Worm (Caenorhabditis elegans): ENCODE results near the gene ceh-30.

ceh-30 gene

ce11 chrX:3035972-3036379 is 27.4 kb upstream of the ceh-30 start (continued):
- TF ChIP-seq madf-6 (GFP tag; IDR thresholded peaks at IDR 0.05) (peak; percentile 82), snpc-1.3 (tag; optimal IDR thresholded peaks at IDR 0.05; ENCODE audit: insufficient read depth) (peak; percentile 95), F33H1.4 (GFP tag; IDR thresholded peaks at IDR 0.05) (peak; percentile 32), let-526 (GFP tag; IDR thresholded peaks at IDR 0.05) (peak; percentile 95), ztf-6 (GFP tag; IDR thresholded peaks at IDR 0.05) (peak; percentile 97), gei-17 (GFP tag; optimal IDR thresholded peaks at IDR 0.05) (peak; percentile 91), nhr-120 (GFP tag; IDR thresholded peaks at IDR 0.05) (peak; percentile 90; the same call in 1 of the 2 replicates), snpc-1.1 (tag; optimal IDR thresholded peaks at IDR 0.05; ENCODE audit: insufficient read depth) (peak; percentile 84), dox-1 (GFP tag; IDR thresholded peaks at IDR 0.05) (peak; percentile 96), fkh-3 (tag; optimal IDR thresholded peaks at IDR 0.05) (peak; percentile 97)

- no peak for TF ChIP-seq nhr-179 (tag; optimal IDR thresholded peaks at IDR 0.05)
- TF ChIP-seq F49E8.2 (tag; optimal IDR thresholded peaks at IDR 0.05; ENCODE audit: insufficient read depth), result no peak
- no peak for TF ChIP-seq B0019.2 (GFP tag; conservative IDR thresholded peaks at IDR 0.05)
- TF ChIP-seq nfya-1 (tag; optimal IDR thresholded peaks at IDR 0.05; ENCODE audit: borderline replicate concordance, insufficient read depth), result no peak
- no peak for TF ChIP-seq nhr-80 (tag; optimal IDR thresholded peaks at IDR 0.05)
- TF ChIP-seq F39B2.1 (GFP tag; IDR thresholded peaks at IDR 0.05), result no peak
- no peak for TF ChIP-seq ceh-58 (GFP tag; IDR thresholded peaks at IDR 0.05)
- TF ChIP-seq F33H1.4 (GFP tag; IDR thresholded peaks at IDR 0.05), result no peak
- no peak for TF ChIP-seq aptf-2 (GFP tag; conservative IDR thresholded peaks at IDR 0.05)
- no peak for TF ChIP-seq dpff-1 (tag; optimal IDR thresholded peaks at IDR 0.05)
- no peak for TF ChIP-seq egrh-3 (GFP tag; IDR thresholded peaks at IDR 0.05)
- TF ChIP-seq xnd-1 (tag; optimal IDR thresholded peaks at IDR 0.05), result no peak
- TF ChIP-seq F57C9.4 (tag; optimal IDR thresholded peaks at IDR 0.05), result no peak
Measured at ce11 chrX:3040021-3040420, 23.4 kb upstream of the ceh-30 start.

ce11 chrX:3040609-3041008 is 22.8 kb upstream of the ceh-30 start:
- no peak for TF ChIP-seq cebp-1 (GFP tag; IDR thresholded peaks at IDR 0.05)
- TF ChIP-seq cebp-1 (tag; optimal IDR thresholded peaks at IDR 0.05), result peak; percentile 20
- TF ChIP-seq zfh-2 (GFP tag; conservative IDR thresholded peaks at IDR 0.05), result peak; percentile 94
- no peak for TF ChIP-seq akir-1 (GFP tag; optimal IDR thresholded peaks at IDR 0.05)
- no peak for TF ChIP-seq sdz-38 (tag; optimal IDR thresholded peaks at IDR 0.05)
- no peak for TF ChIP-seq ztf-6 (GFP tag; IDR thresholded peaks at IDR 0.05)
- no peak for TF ChIP-seq hmg-20 (GFP tag; IDR thresholded peaks at IDR 0.05)
- no peak for TF ChIP-seq sea-2 (GFP tag; IDR thresholded peaks at IDR 0.05)

ce11 chrX:3045466-3045865 is 17.9 kb upstream of the ceh-30 start, which contains the start of gene cnnm-3:
Gene cnnm-3, minus strand, starts transcription at chrX:3045847.
- TF ChIP-seq F10E7.11 (tag; optimal IDR thresholded peaks at IDR 0.05) (no peak), akir-1 (GFP tag; optimal IDR thresholded peaks at IDR 0.05) (no peak), nhr-80 (tag; optimal IDR thresholded peaks at IDR 0.05) (peak; percentile 67), dpff-1 (tag; optimal IDR thresholded peaks at IDR 0.05) (no peak), let-607 (tag; optimal IDR thresholded peaks at IDR 0.05) (peak in 1 of 2 experiments; percentile 2)

ce11 chrX:3047224-3047623 is 16.1 kb upstream of the ceh-30 start:
- TF ChIP-seq nhr-80 (tag; optimal IDR thresholded peaks at IDR 0.05) (peak; percentile 53), dox-1 (GFP tag; IDR thresholded peaks at IDR 0.05) (0 out of 2 replicates have a peak, but pooled peaks have one; percentile 30), snpc-1.3 (tag; optimal IDR thresholded peaks at IDR 0.05; ENCODE audit: insufficient read depth) (no peak)

All from whole organism, young adult.